Fruit fly (Drosophila melanogaster): ENCODE measurements around the gene CG5039.

CG5039 gene

dm6 chr3R:25640463-25640862 is 38.0 kb upstream of the CG5039 start (continued):
- TF ChIP-seq gt (GFP tag; IDR thresholded peaks at IDR 0.05): 0 out of 2 replicates have a peak, but pooled peaks have one; percentile 30
- no peak for TF ChIP-seq MTF-1 (GFP tag; optimal IDR thresholded peaks at IDR 0.05; ENCODE audit: borderline replicate concordance)
- TF ChIP-seq CG4854 (GFP tag; optimal IDR thresholded peaks at IDR 0.05): peak; percentile 40
- TF ChIP-seq bowl (GFP tag; IDR thresholded peaks at IDR 0.05): no peak
- TF ChIP-seq jing (GFP tag; optimal IDR thresholded peaks at IDR 0.05): peak; percentile 4
- TF ChIP-seq CTCF (GFP tag; optimal IDR thresholded peaks at IDR 0.05): no peak
- TF ChIP-seq Xrp1 (GFP tag; IDR thresholded peaks at IDR 0.05): peak; percentile 79
- peak; percentile 3; the same call in 1 of the 4 replicates for TF ChIP-seq Gug (GFP tag; IDR thresholded peaks at IDR 0.05)
- peak; percentile 14 for TF ChIP-seq CG3281 (GFP tag; optimal IDR thresholded peaks at IDR 0.05)
- TF ChIP-seq rib (GFP tag; IDR thresholded peaks at IDR 0.05): no peak
- TF ChIP-seq H2.0 (GFP tag; IDR thresholded peaks at IDR 0.05): peak; percentile 61
- TF ChIP-seq CG4282 (GFP tag; optimal IDR thresholded peaks at IDR 0.05): no peak
- peak; percentile 56 for TF ChIP-seq CG10959 (GFP tag; IDR thresholded peaks at IDR 0.05)
- TF ChIP-seq stwl (tag; optimal IDR thresholded peaks at IDR 0.05): peak; percentile 18
- TF ChIP-seq corto (GFP tag; optimal IDR thresholded peaks at IDR 0.05): peak; percentile 96
- no peak for TF ChIP-seq HHEX (GFP tag; optimal IDR thresholded peaks at IDR 0.05)
- TF ChIP-seq CG13424 (tag; optimal IDR thresholded peaks at IDR 0.05): peak; percentile 46
- TF ChIP-seq CG4404 (GFP tag; IDR thresholded peaks at IDR 0.05): peak; percentile 75
- TF ChIP-seq Stat92E (GFP tag; optimal IDR thresholded peaks at IDR 0.05): no peak
- TF ChIP-seq CG8281 (tag; optimal IDR thresholded peaks at IDR 0.05): no peak
- TF ChIP-seq eve (GFP tag; optimal IDR thresholded peaks at IDR 0.05): no peak
- TF ChIP-seq caup (GFP tag; optimal IDR thresholded peaks at IDR 0.05; ENCODE audit: severe bottlenecking): peak; percentile 0
- TF ChIP-seq CG14014 (GFP tag; IDR thresholded peaks at IDR 0.05): no peak
- TF ChIP-seq otp (GFP tag; IDR thresholded peaks at IDR 0.05): no peak
- TF ChIP-seq CG34224 (GFP tag; IDR thresholded peaks at IDR 0.05; ENCODE audit: partially characterized antibody): no peak
- peak; percentile 36 for TF ChIP-seq CG6254 (GFP tag; optimal IDR thresholded peaks at IDR 0.05)
- 0 out of 2 replicates have a peak, but pooled peaks have one; percentile 35 for TF ChIP-seq CG14667 (GFP tag; IDR thresholded peaks at IDR 0.05)
- TF ChIP-seq NfI (GFP tag; optimal IDR thresholded peaks at IDR 0.05): no peak
- TF ChIP-seq CoRest (tag; optimal IDR thresholded peaks at IDR 0.05): peak; percentile 52
- no peak for TF ChIP-seq CG11085 (GFP tag; IDR thresholded peaks at IDR 0.05)
- peak; percentile 56 for TF ChIP-seq tap (tag; optimal IDR thresholded peaks at IDR 0.05)
- no peak for TF ChIP-seq cad (GFP tag; optimal IDR thresholded peaks at IDR 0.05)
- TF ChIP-seq CG4730 (GFP tag; IDR thresholded peaks at IDR 0.05): no peak
- no peak for TF ChIP-seq hkb (optimal IDR thresholded peaks at IDR 0.05)
- peak; percentile 64; the same call in 1 of the 2 replicates for TF ChIP-seq hkb (GFP tag; IDR thresholded peaks at IDR 0.05)
- no peak for TF ChIP-seq CG30020 (tag; optimal IDR thresholded peaks at IDR 0.05)
- no peak for TF ChIP-seq CHES-1-like (GFP tag; optimal IDR thresholded peaks at IDR 0.05)
- TF ChIP-seq HLHmδ (GFP tag; optimal IDR thresholded peaks at IDR 0.05): no peak
- TF ChIP-seq CG9727 (GFP tag; optimal IDR thresholded peaks at IDR 0.05): peak; percentile 75
- TF ChIP-seq Mrtf (GFP tag; IDR thresholded peaks at IDR 0.05): no peak
- TF ChIP-seq row (GFP tag; IDR thresholded peaks at IDR 0.05): peak; percentile 70
- TF ChIP-seq CG12769 (tag; optimal IDR thresholded peaks at IDR 0.05): peak; percentile 29
- TF ChIP-seq Mes4 (GFP tag; optimal IDR thresholded peaks at IDR 0.05): no peak
- no peak for TF ChIP-seq zen2 (GFP tag; IDR thresholded peaks at IDR 0.05; ENCODE audit: partially characterized antibody)
- TF ChIP-seq Dad (GFP tag; optimal IDR thresholded peaks at IDR 0.05): no peak
- TF ChIP-seq CG6813 (GFP tag; optimal IDR thresholded peaks at IDR 0.05): peak; percentile 45
- peak; percentile 72 for TF ChIP-seq CG8924 (tag; optimal IDR thresholded peaks at IDR 0.05)
- no peak for TF ChIP-seq knrl (GFP tag; IDR thresholded peaks at IDR 0.05; ENCODE audit: partially characterized antibody)
- TF ChIP-seq aop (GFP tag; IDR thresholded peaks at IDR 0.05): no peak
- TF ChIP-seq p53 (GFP tag; optimal IDR thresholded peaks at IDR 0.05): no peak
- TF ChIP-seq cas (GFP tag; IDR thresholded peaks at IDR 0.05): no peak
- TF ChIP-seq mld (GFP tag; IDR thresholded peaks at IDR 0.05; ENCODE audit: partially characterized antibody): no peak

All from whole organism, embryonic.